Fruit fly (Drosophila melanogaster) whole organism, prepupa: Measurements from ENCODE around the gene Klc.

Experiments used
- CG10631 ChIP-seq: fragments of 200-800 bp; sonication (Bioruptor generic); optimal IDR thresholded peaks from 2 replicates; lab custom pipeline; 2016; ENCODE audit warnings: missing biosample characterization, missing genetic modification characterization
- CG10669 ChIP-seq: fragments of 200-800 bp; sonication (Bioruptor generic); optimal IDR thresholded peaks from 3 replicates; lab custom pipeline; 2018; ENCODE audit warnings: missing biosample characterization, mild to moderate bottlenecking, missing genetic modification characterization, moderate library complexity
- CG11762 ChIP-seq: fragments of 200-800 bp; sonication (Bioruptor generic); optimal IDR thresholded peaks from 3 replicates; lab custom pipeline; 2016; ENCODE audit warnings: missing biosample characterization, missing genetic modification characterization; ENCODE audit not compliant: insufficient read depth
- CG11902 ChIP-seq: fragments of 200-800 bp; sonication (Bioruptor generic); optimal IDR thresholded peaks from 3 replicates; lab custom pipeline; 2016; ENCODE audit warnings: missing biosample characterization, missing genetic modification characterization
- CG15336 ChIP-seq: fragments of 200-800 bp; sonication (Bioruptor generic); IDR thresholded peaks from 2 replicates; pipeline ENCODE4 v1.3.6; 2022; ENCODE audit warnings: missing biosample characterization, missing genetic modification characterization
- CG1621 ChIP-seq: fragments of 200-800 bp; sonication (Bioruptor generic); optimal IDR thresholded peaks from 3 replicates; lab custom pipeline; 2018; ENCODE audit warnings: missing biosample characterization, mild to moderate bottlenecking, missing genetic modification characterization
- CG16779 ChIP-seq: fragments of 200-800 bp; sonication (Bioruptor generic); optimal IDR thresholded peaks from 3 replicates; lab custom pipeline; 2017; ENCODE audit warnings: missing biosample characterization, mild to moderate bottlenecking, missing genetic modification characterization
- CG31627 ChIP-seq: fragments of 200-800 bp; sonication (Bioruptor generic); optimal IDR thresholded peaks from 3 replicates; lab custom pipeline; 2016; ENCODE audit warnings: missing biosample characterization, missing genetic modification characterization
- CG34406 ChIP-seq: fragments of 200-800 bp; sonication (Bioruptor generic); optimal IDR thresholded peaks from 3 replicates; lab custom pipeline; 2016; ENCODE audit warnings: missing biosample characterization, missing genetic modification characterization
- CG4318 ChIP-seq: fragments of 200-800 bp; sonication (Bioruptor generic); optimal IDR thresholded peaks from 3 replicates; lab custom pipeline; 2017; ENCODE audit warnings: missing biosample characterization, mild to moderate bottlenecking, missing genetic modification characterization
- CG6163 ChIP-seq: fragments of 200-800 bp; sonication (Bioruptor generic); IDR thresholded peaks from 3 replicates; pipeline ENCODE4 v1.3.6; 2022; ENCODE audit warnings: missing biosample characterization, missing genetic modification characterization
- CG6276 ChIP-seq: fragments of 200-800 bp; sonication (Bioruptor generic); optimal IDR thresholded peaks from 2 replicates; lab custom pipeline; 2017; ENCODE audit warnings: missing biosample characterization, mild to moderate bottlenecking, missing genetic modification characterization
- CG6792 ChIP-seq: fragments of 200-800 bp; sonication (Bioruptor generic); optimal IDR thresholded peaks from 3 replicates; lab custom pipeline; 2016; ENCODE audit warnings: missing biosample characterization, missing genetic modification characterization
- CG6854 ChIP-seq: fragments of 200-800 bp; sonication (Bioruptor generic); optimal IDR thresholded peaks from 2 replicates; lab custom pipeline; 2017; ENCODE audit warnings: missing biosample characterization, mild to moderate bottlenecking, missing genetic modification characterization
- CG7368 ChIP-seq: fragments of 200-800 bp; sonication (Bioruptor generic); optimal IDR thresholded peaks from 3 replicates; lab custom pipeline; 2016; ENCODE audit warnings: missing biosample characterization, missing genetic modification characterization
- CG8119 ChIP-seq: fragments of 200-800 bp; sonication (Bioruptor generic); IDR thresholded peaks from 3 replicates; pipeline ENCODE4 v1.3.6; 2022; ENCODE audit warnings: missing biosample characterization, missing genetic modification characterization
- CG8319 ChIP-seq: fragments of 200-800 bp; sonication (Bioruptor generic); optimal IDR thresholded peaks from 3 replicates; lab custom pipeline; 2016; ENCODE audit warnings: missing biosample characterization, missing genetic modification characterization
- CG8632 ChIP-seq: fragments of 200-800 bp; sonication (Bioruptor generic); optimal IDR thresholded peaks from 3 replicates; lab custom pipeline; 2016; ENCODE audit warnings: missing biosample characterization, missing genetic modification characterization
- CG9139 ChIP-seq: fragments of 200-800 bp; sonication (Bioruptor generic); optimal IDR thresholded peaks from 3 replicates; lab custom pipeline; 2017; ENCODE audit warnings: missing biosample characterization, mild to moderate bottlenecking, missing genetic modification characterization
- Eip75B ChIP-seq: fragments of 200-800 bp; sonication (Bioruptor generic); optimal IDR thresholded peaks from 3 replicates; lab custom pipeline; 2016; ENCODE audit warnings: missing biosample characterization, missing genetic modification characterization
- Eip78C ChIP-seq: fragments of 200-800 bp; sonication (Bioruptor generic); peaks from one replicate; lab custom pipeline; 2016; ENCODE audit warnings: missing biosample characterization, missing genetic modification characterization
- Eip93F ChIP-seq: fragments of 200-800 bp; sonication (Bioruptor generic); optimal IDR thresholded peaks from 2 replicates; lab custom pipeline; 2016; ENCODE audit warnings: missing biosample characterization, mild to moderate bottlenecking, missing genetic modification characterization
- Ets21C ChIP-seq: fragments of 200-800 bp; sonication (Bioruptor generic); optimal IDR thresholded peaks from 3 replicates; lab custom pipeline; 2016; ENCODE audit warnings: missing biosample characterization, missing genetic modification characterization
- Ets96B ChIP-seq: fragments of 200-800 bp; optimal IDR thresholded peaks from 2 replicates; lab custom pipeline; 2019; ENCODE audit warnings: missing biosample characterization, mild to moderate bottlenecking, missing genetic modification characterization, moderate library complexity
- Gug ChIP-seq: fragments of 200-800 bp; sonication (Bioruptor generic); IDR thresholded peaks from 2 replicates; pipeline ENCODE4 v1.3.6; 2022; ENCODE audit warnings: missing biosample characterization, missing genetic modification characterization
- Hr38 ChIP-seq: sonication (Bioruptor generic); optimal IDR thresholded peaks from 2 replicates; lab custom pipeline; 2016; ENCODE audit warnings: missing biosample characterization, missing genetic modification characterization
- Hr39 ChIP-seq: fragments of 200-800 bp; sonication (Bioruptor generic); optimal IDR thresholded peaks from 2 replicates; lab custom pipeline; 2016; ENCODE audit warnings: missing biosample characterization, missing genetic modification characterization
- Hr4 ChIP-seq: fragments of 200-800 bp; sonication (Bioruptor generic); optimal IDR thresholded peaks from 3 replicates; lab custom pipeline; 2016; ENCODE audit warnings: missing biosample characterization, missing genetic modification characterization
- Lpt ChIP-seq: fragments of 200-800 bp; sonication (Bioruptor generic); optimal IDR thresholded peaks from 3 replicates; lab custom pipeline; 2016; ENCODE audit warnings: missing biosample characterization, missing genetic modification characterization
- Met ChIP-seq: fragments of 200-800 bp; sonication (Bioruptor generic); optimal IDR thresholded peaks from 3 replicates; lab custom pipeline; 2016; ENCODE audit warnings: missing biosample characterization, missing genetic modification characterization
- OdsH ChIP-seq: fragments of 200-800 bp; sonication (Bioruptor generic); optimal IDR thresholded peaks from 3 replicates; lab custom pipeline; 2016; ENCODE audit warnings: missing biosample characterization, missing genetic modification characterization
- Smox ChIP-seq: fragments of 200-800 bp; sonication (Bioruptor generic); optimal IDR thresholded peaks from 3 replicates; lab custom pipeline; 2016; ENCODE audit warnings: missing biosample characterization, missing genetic modification characterization
- Sox102F ChIP-seq: fragments of 200-800 bp; sonication (Bioruptor generic); optimal IDR thresholded peaks from 2 replicates; lab custom pipeline; 2016; ENCODE audit warnings: missing biosample characterization, mild to moderate bottlenecking, missing genetic modification characterization
- Sox14 ChIP-seq: fragments of 200-800 bp; sonication (Bioruptor generic); optimal IDR thresholded peaks from 3 replicates; lab custom pipeline; 2016; ENCODE audit warnings: missing biosample characterization, missing genetic modification characterization
- Sox15 ChIP-seq: fragments of 200-800 bp; sonication (Bioruptor generic); optimal IDR thresholded peaks from 3 replicates; lab custom pipeline; 2016; ENCODE audit warnings: missing biosample characterization, missing genetic modification characterization
- achi ChIP-seq: fragments of 200-800 bp; sonication (Bioruptor generic); optimal IDR thresholded peaks from 3 replicates; lab custom pipeline; 2016; ENCODE audit warnings: missing biosample characterization, missing genetic modification characterization
- acj6 ChIP-seq: fragments of 200-800 bp; sonication (Bioruptor generic); optimal IDR thresholded peaks from 3 replicates; lab custom pipeline; 2016; ENCODE audit warnings: missing biosample characterization, missing genetic modification characterization
- cyc ChIP-seq: fragments of 200-800 bp; sonication (Bioruptor generic); optimal IDR thresholded peaks from 3 replicates; lab custom pipeline; 2016; ENCODE audit warnings: missing biosample characterization, missing genetic modification characterization
- dac ChIP-seq: fragments of 200-800 bp; sonication (Bioruptor generic); optimal IDR thresholded peaks from 2 replicates; lab custom pipeline; 2017; ENCODE audit warnings: missing biosample characterization, mild to moderate bottlenecking, missing genetic modification characterization
- eg ChIP-seq: fragments of 200-800 bp; sonication (Bioruptor generic); IDR thresholded peaks from 3 replicates; pipeline ENCODE4 v1.3.6; 2022; ENCODE audit warnings: missing biosample characterization, missing genetic modification characterization
- esn ChIP-seq: fragments of 200-800 bp; sonication (Bioruptor generic); optimal IDR thresholded peaks from 2 replicates; lab custom pipeline; 2016; ENCODE audit warnings: missing biosample characterization, mild to moderate bottlenecking, missing genetic modification characterization, moderate library complexity
- fkh ChIP-seq: fragments of 200-800 bp; sonication (Bioruptor generic); optimal IDR thresholded peaks from 3 replicates; lab custom pipeline; 2017; ENCODE audit warnings: missing biosample characterization, mild to moderate bottlenecking, missing genetic modification characterization, moderate library complexity
- lz ChIP-seq: fragments of 200-800 bp; sonication (Bioruptor generic); optimal IDR thresholded peaks from 3 replicates; lab custom pipeline; 2016; ENCODE audit warnings: missing biosample characterization, missing genetic modification characterization
- net ChIP-seq: fragments of 200-800 bp; sonication (Bioruptor generic); optimal IDR thresholded peaks from 3 replicates; lab custom pipeline; 2016; ENCODE audit warnings: missing biosample characterization, missing genetic modification characterization
- pdm3 ChIP-seq: fragments of 200-800 bp; sonication (Bioruptor generic); optimal IDR thresholded peaks from 3 replicates; lab custom pipeline; 2016; ENCODE audit warnings: missing biosample characterization, missing genetic modification characterization
- salr ChIP-seq, 2 experiments: fragments of 200-800 bp; sonication (Bioruptor generic); optimal IDR thresholded peaks; 3 replicates each; lab custom pipeline; 2016 to 2018; ENCODE audit warnings: missing biosample characterization in 2 of 2, missing genetic modification characterization in 2 of 2, mild to moderate bottlenecking in 1 of 2
- spab ChIP-seq: fragments of 200-800 bp; sonication (Bioruptor generic); optimal IDR thresholded peaks from 2 replicates; lab custom pipeline; 2017; ENCODE audit warnings: missing biosample characterization, mild to moderate bottlenecking, missing genetic modification characterization, missing genetic modification reagents
- ss ChIP-seq, 2 experiments: fragments of 200-800 bp; sonication (Bioruptor generic); optimal IDR thresholded peaks; 2 replicates in 1 of 2; 3 replicates in 1 of 2; lab custom pipeline; 2017 to 2018; ENCODE audit warnings: mild to moderate bottlenecking in 2 of 2, missing biosample characterization in 2 of 2, missing genetic modification characterization in 2 of 2, moderate library complexity in 1 of 2
- svp ChIP-seq: fragments of 200-800 bp; sonication (Bioruptor generic); peaks from one replicate; lab custom pipeline; 2016; ENCODE audit warnings: missing biosample characterization, missing genetic modification characterization
- topi ChIP-seq: fragments of 200-800 bp; sonication (Bioruptor generic); optimal IDR thresholded peaks from 3 replicates; lab custom pipeline; 2016; ENCODE audit warnings: missing biosample characterization, missing genetic modification characterization
- vri ChIP-seq: fragments of 200-800 bp; sonication (Bioruptor generic); optimal IDR thresholded peaks from 3 replicates; lab custom pipeline; 2016; ENCODE audit warnings: missing biosample characterization, mild to moderate bottlenecking, missing genetic modification characterization

Gene Klc

dm6 chr3L:12749567-12750535 is at the start of gene Klc, which contains the start of gene CG10984:
Klc (minus strand) TSS chr3L:12750056.
CG10984 (plus strand) TSS chr3L:12750119.
- TF ChIP-seq Hr39 (GFP tag; lab: Kevin White, UChicago) (peak; percentile 80), CG31627 (GFP tag; lab: Kevin White, UChicago) (peak; percentile 79), Eip93F (peak; percentile 39), acj6 (GFP tag; lab: Kevin White, UChicago) (peak; percentile 84), topi (GFP tag; lab: Kevin White, UChicago) (peak; percentile 86), Sox102F (no peak), CG10669 (GFP tag; lab: Kevin White, UChicago) (peak; percentile 89), Met (GFP tag; lab: Kevin White, UChicago) (no peak), CG8632 (GFP tag; lab: Kevin White, UChicago) (peak; percentile 68), OdsH (GFP tag; lab: Kevin White, UChicago) (peak; percentile 90), CG8119 (GFP tag; lab: Robert Waterston, UW) (no peak; the same call in 1 of the 3 replicates), CG11902 (GFP tag; lab: Kevin White, UChicago) (peak; percentile 71), spab (GFP tag; lab: Kevin White, UChicago) (no peak), CG16779 (tag; lab: Kevin White, UChicago) (no peak), CG6854 (GFP tag; lab: Kevin White, UChicago) (peak; percentile 8), pdm3 (peak; percentile 93), CG6792 (GFP tag; lab: Kevin White, UChicago) (peak; percentile 81), CG34406 (no peak), CG1621 (tag; lab: Kevin White, UChicago) (no peak), CG11762 (GFP tag; lab: Kevin White, UChicago) (peak; percentile 80), Eip75B (peak; percentile 88), eg (GFP tag; lab: Robert Waterston, UW) (no peak), CG9139 (GFP tag; lab: Kevin White, UChicago) (no peak), net (no peak), CG8319 (GFP tag; lab: Kevin White, UChicago) (no peak), Ets96B (tag; lab: Kevin White, UChicago) (peak; percentile 85), Gug (peak; percentile 83; the same call in 1 of the 2 replicates), CG10631 (GFP tag; lab: Kevin White, UChicago) (peak; percentile 85), CG15336 (peak; percentile 95), salr (GFP tag; optimal IDR thresholded peaks at IDR 0.05; lab: Kevin White, UChicago) (no peak), Smox (GFP tag; lab: Kevin White, UChicago) (no peak), ss (GFP tag; optimal IDR thresholded peaks at IDR 0.05; lab: Kevin White, UChicago) (no peak), CG7368 (GFP tag; lab: Kevin White, UChicago) (peak; percentile 87), CG6163 (GFP tag; lab: Robert Waterston, UW) (no peak), Sox14 (GFP tag; lab: Kevin White, UChicago) (peak; percentile 91), svp (no peak), fkh (peak; percentile 37), Hr4 (GFP tag; lab: Kevin White, UChicago) (peak; percentile 96), Lpt (GFP tag; lab: Kevin White, UChicago) (peak; percentile 91), achi (peak; percentile 84), CG4318 (GFP tag; lab: Kevin White, UChicago) (no peak), dac (GFP tag; lab: Kevin White, UChicago) (peak; percentile 89), Ets21C (GFP tag; lab: Kevin White, UChicago) (peak; percentile 66), vri (peak; percentile 78), Eip78C (peak; percentile 97), lz (GFP tag; lab: Kevin White, UChicago) (peak; percentile 82), cyc (GFP tag; lab: Kevin White, UChicago) (peak; percentile 80), Hr38 (GFP tag; lab: Kevin White, UChicago) (no peak), CG6276 (GFP tag; lab: Kevin White, UChicago) (no peak), esn (GFP tag; lab: Kevin White, UChicago) (peak; percentile 86), Sox15 (peak; percentile 68)
